Worm (Caenorhabditis elegans) whole organism, mixed stage, embryonic: ENCODE measurements around the gene hint-3.

Source experiments
- ceh-43 ChIP-seq: fragments of 200-800 bp; sonication (Bioruptor generic); optimal IDR thresholded peaks from 2 replicates; lab custom pipeline; 2018; ENCODE audit warnings: mild to moderate bottlenecking, missing genetic modification characterization, moderate library complexity, missing compliant biosample characterization
- ces-1 ChIP-seq: fragments of 150-350 bp; optimal IDR thresholded peaks from 2 replicates; lab custom pipeline; 2014; ENCODE audit warnings: missing biosample characterization, missing genetic modification reagents, missing genetic modification characterization
- elt-3 ChIP-seq: fragments of 150-350 bp; optimal IDR thresholded peaks from 2 replicates; lab custom pipeline; 2014; ENCODE audit warnings: missing biosample characterization, missing genetic modification characterization
- lin-13 ChIP-seq: fragments of 150-350 bp; optimal IDR thresholded peaks from 2 replicates; lab custom pipeline; 2014; ENCODE audit warnings: missing biosample characterization, missing genetic modification characterization
- mep-1 ChIP-seq: fragments of 150-350 bp; optimal IDR thresholded peaks from 2 replicates; lab custom pipeline; 2017; ENCODE audit warnings: missing biosample characterization, missing genetic modification reagents, missing genetic modification characterization, inconsistent platforms
- pha-4 ChIP-seq: fragments of 150-350 bp; optimal IDR thresholded peaks from 2 replicates; lab custom pipeline; 2018; ENCODE audit warnings: missing biosample characterization, missing genetic modification reagents, missing genetic modification characterization
- unc-62 ChIP-seq: fragments of 150-350 bp; optimal IDR thresholded peaks from 2 replicates; lab custom pipeline; 2014; ENCODE audit warnings: missing biosample characterization, missing genetic modification reagents, missing genetic modification characterization
- zip-8 ChIP-seq: fragments of 150-350 bp; optimal IDR thresholded peaks from 2 replicates; lab custom pipeline; 2014; ENCODE audit warnings: missing biosample characterization, missing genetic modification characterization

DNA sequence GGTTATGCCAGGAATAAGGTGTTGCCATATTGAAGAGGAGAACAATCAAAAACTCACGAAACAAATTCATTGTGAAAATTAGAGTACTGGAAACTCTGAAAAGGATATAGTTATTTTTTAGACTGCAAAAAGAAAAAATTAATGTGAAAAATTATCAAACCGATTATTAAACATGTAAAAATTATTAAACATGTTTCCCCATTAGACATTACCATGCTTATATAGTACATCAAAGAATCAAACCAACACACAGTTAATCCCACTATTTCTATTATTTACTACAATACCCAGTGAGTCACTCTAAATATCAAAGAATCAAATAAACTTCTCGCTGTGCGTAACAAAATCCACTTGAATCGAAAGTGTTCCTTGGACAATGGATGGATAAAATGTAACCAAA lies 47.2 kb upstream of the hint-3 start, which contains the start of gene ZK105.13:
- TF ChIP-seq ces-1 (GFP tag; lab: Kevin White, UChicago) (no peak), ceh-43 (no peak), mep-1 (tag; lab: Kevin White, UChicago) (no peak), elt-3 (tag; lab: Kevin White, UChicago) (no peak), lin-13 (no peak), pha-4 (tag; lab: Kevin White, UChicago) (no peak), zip-8 (tag; lab: Kevin White, UChicago) (no peak), unc-62 (no peak)
